Worm (Caenorhabditis elegans): ENCODE data around the gene T28B11.1.

T28B11.1 gene

ce11 chrV:10760839-10761238 is 28.6 kb upstream of the T28B11.1 start:
- TF ChIP-seq scrt-1 (GFP tag; IDR thresholded peaks at IDR 0.05) (no peak), B0310.2 (tag; optimal IDR thresholded peaks at IDR 0.05) (no peak)

DNA sequence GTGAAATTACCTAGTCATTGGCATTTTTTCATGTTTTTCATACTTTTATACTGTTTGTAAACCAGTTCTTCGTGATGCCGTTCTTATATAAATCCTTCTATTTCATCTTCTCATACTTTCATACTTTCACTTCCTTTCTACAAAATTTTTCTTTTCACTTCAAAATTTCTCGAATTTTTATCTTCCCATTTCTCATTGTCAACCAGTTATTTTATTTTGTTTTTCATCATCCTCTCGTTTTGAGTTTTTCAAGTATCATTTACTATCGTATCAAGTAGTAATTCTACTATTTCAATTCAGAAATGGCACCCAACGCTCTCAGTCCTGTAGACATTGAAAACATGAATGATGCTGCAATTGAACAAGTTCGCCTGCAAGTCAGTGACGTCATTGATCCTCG is 26.4 kb upstream of the T28B11.1 start, which contains the start of gene F28H7.8:
F28H7.8 (plus strand) TSS at position 301 of the 400 bp plus-strand sequence.
- no peak for TF ChIP-seq hmbx-1 (tag; optimal IDR thresholded peaks at IDR 0.05)
- TF ChIP-seq ets-7 (tag; optimal IDR thresholded peaks at IDR 0.05): no peak
- no peak for TF ChIP-seq aly-1 (tag; optimal IDR thresholded peaks at IDR 0.05)
- no peak for TF ChIP-seq sea-1 (GFP tag; conservative IDR thresholded peaks at IDR 0.05)
- TF ChIP-seq tbx-37 (GFP tag; conservative IDR thresholded peaks at IDR 0.05): no peak
- TF ChIP-seq F13C5.2 (tag; optimal IDR thresholded peaks at IDR 0.05): no peak
- no peak for TF ChIP-seq flt-1 (GFP tag; IDR thresholded peaks at IDR 0.05)
- no peak for TF ChIP-seq tra-4 (tag; optimal IDR thresholded peaks at IDR 0.05)
- TF ChIP-seq ceh-13 (GFP tag; optimal IDR thresholded peaks at IDR 0.05): no peak
- no peak for TF ChIP-seq ceh-36 (tag; optimal IDR thresholded peaks at IDR 0.05)
- no peak for TF ChIP-seq B0310.2 (tag; optimal IDR thresholded peaks at IDR 0.05)
- no peak for TF ChIP-seq tbx-11 (GFP tag; IDR thresholded peaks at IDR 0.05)
- TF ChIP-seq hmg-4 (GFP tag; optimal IDR thresholded peaks at IDR 0.05): no peak
- no peak for TF ChIP-seq pes-1 (GFP tag; IDR thresholded peaks at IDR 0.05)
- TF ChIP-seq ama-1 (optimal IDR thresholded peaks at IDR 0.05): no peak
- TF ChIP-seq scrt-1 (GFP tag; IDR thresholded peaks at IDR 0.05): no peak
- TF ChIP-seq hnd-1 (tag; optimal IDR thresholded peaks at IDR 0.05): no peak

- TF ChIP-seq hmg-4 (GFP tag; optimal IDR thresholded peaks at IDR 0.05) (no peak), ama-1 (optimal IDR thresholded peaks at IDR 0.05) (no peak), tbx-37 (GFP tag; conservative IDR thresholded peaks at IDR 0.05) (no peak)
These were observed 24.9 kb upstream of the T28B11.1 start for ce11 chrV:10757128-10757527.

- no peak for TF ChIP-seq ama-1 (optimal IDR thresholded peaks at IDR 0.05)
- no peak for TF ChIP-seq tra-4 (tag; optimal IDR thresholded peaks at IDR 0.05)
- no peak for TF ChIP-seq ceh-36 (tag; optimal IDR thresholded peaks at IDR 0.05)
- TF ChIP-seq scrt-1 (GFP tag; IDR thresholded peaks at IDR 0.05): no peak
- no peak for TF ChIP-seq hmg-4 (GFP tag; optimal IDR thresholded peaks at IDR 0.05)
- no peak for TF ChIP-seq hmbx-1 (tag; optimal IDR thresholded peaks at IDR 0.05)
- TF ChIP-seq flt-1 (GFP tag; IDR thresholded peaks at IDR 0.05): no peak
- TF ChIP-seq pes-1 (GFP tag; IDR thresholded peaks at IDR 0.05): no peak
- no peak for TF ChIP-seq aly-1 (tag; optimal IDR thresholded peaks at IDR 0.05)
- TF ChIP-seq B0310.2 (tag; optimal IDR thresholded peaks at IDR 0.05): no peak
- TF ChIP-seq hnd-1 (tag; optimal IDR thresholded peaks at IDR 0.05): no peak
These were observed 24.5 kb upstream of the T28B11.1 start, which contains the start of gene irld-6 for ce11 chrV:10756698-10757097. Gene irld-6 (minus strand): TSS chrV:10756798.

DNA sequence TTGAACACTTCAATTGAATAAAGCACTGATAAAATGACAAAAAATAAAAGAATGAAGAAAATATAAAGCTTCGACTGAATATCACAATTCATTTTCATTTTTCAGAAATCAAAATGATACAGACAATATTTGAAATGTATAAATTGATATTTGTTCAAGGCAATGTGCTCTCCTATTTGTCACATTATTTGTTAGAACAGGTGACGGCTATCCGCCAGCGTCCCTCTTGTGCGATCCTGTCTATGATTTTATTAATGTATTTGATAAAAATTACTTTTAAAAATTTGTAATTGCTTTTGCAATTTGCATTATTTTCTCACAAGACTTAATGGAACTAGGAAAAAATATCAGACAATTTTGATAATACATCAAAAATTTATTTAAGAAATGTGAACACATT is 21.8 kb upstream of the T28B11.1 start, which contains the start of gene F28H7.7:
F28H7.7 (minus strand) TSS at position 101 of the 400 bp plus-strand sequence.
- TF ChIP-seq F13C5.2 (tag; optimal IDR thresholded peaks at IDR 0.05): no peak

- TF ChIP-seq tra-4 (tag; optimal IDR thresholded peaks at IDR 0.05): no peak
- TF ChIP-seq F13C5.2 (tag; optimal IDR thresholded peaks at IDR 0.05): no peak
- no peak for TF ChIP-seq ceh-13 (GFP tag; optimal IDR thresholded peaks at IDR 0.05)
- no peak for TF ChIP-seq hnd-1 (tag; optimal IDR thresholded peaks at IDR 0.05)
- TF ChIP-seq ama-1 (optimal IDR thresholded peaks at IDR 0.05): no peak
- no peak for TF ChIP-seq tbx-11 (GFP tag; IDR thresholded peaks at IDR 0.05)
- no peak for TF ChIP-seq flt-1 (GFP tag; IDR thresholded peaks at IDR 0.05)
- TF ChIP-seq B0310.2 (tag; optimal IDR thresholded peaks at IDR 0.05): no peak
- no peak for TF ChIP-seq hmg-4 (GFP tag; optimal IDR thresholded peaks at IDR 0.05)
- no peak for TF ChIP-seq aly-1 (tag; optimal IDR thresholded peaks at IDR 0.05)
- no peak for TF ChIP-seq sea-1 (GFP tag; conservative IDR thresholded peaks at IDR 0.05)
These were observed 18.4 kb upstream of the T28B11.1 start, which contains the start of gene F28H7.3 for ce11 chrV:10750630-10751029. Gene F28H7.3 (minus strand): TSS chrV:10750788.

DNA sequence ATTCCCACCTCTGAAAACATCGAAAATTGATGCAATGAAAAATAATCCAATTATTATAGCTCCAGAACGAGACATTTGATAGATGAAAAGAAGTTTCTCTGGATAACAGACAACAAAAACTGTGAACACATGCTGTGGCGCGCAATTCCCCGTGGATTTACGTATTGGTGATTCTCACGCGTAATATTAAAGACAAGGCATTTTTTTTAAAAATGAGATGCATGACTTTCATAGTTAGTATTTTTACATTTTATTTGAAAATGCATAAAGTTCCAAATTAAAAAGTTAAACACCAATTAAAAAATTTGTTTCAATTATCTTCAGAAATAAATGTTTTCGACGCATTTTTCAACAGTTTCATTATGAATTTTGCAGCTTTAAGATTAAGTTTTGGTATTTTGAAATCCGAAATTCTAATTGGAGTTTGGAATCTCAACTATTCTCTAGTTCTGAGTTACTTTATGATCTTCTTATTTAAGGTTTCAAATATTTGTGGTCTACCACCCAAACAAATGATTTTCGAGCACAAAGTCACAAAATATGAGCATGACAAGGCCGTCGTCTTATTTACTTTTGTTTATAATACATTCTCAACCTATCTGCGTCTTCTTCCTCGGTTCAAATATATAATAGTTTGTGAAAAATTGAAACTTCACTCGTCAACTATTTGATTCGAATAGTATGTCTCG is 15.2 kb upstream of the T28B11.1 start, which contains the start of the genes selt-1.2 and F28H7.2:
selt-1.2 (minus strand) TSS at position 101 of the 689 bp plus-strand sequence.
F28H7.2 (plus strand) TSS at position 639 of the 689 bp plus-strand sequence.
- no peak for TF ChIP-seq tra-4 (tag; optimal IDR thresholded peaks at IDR 0.05)

DNA sequence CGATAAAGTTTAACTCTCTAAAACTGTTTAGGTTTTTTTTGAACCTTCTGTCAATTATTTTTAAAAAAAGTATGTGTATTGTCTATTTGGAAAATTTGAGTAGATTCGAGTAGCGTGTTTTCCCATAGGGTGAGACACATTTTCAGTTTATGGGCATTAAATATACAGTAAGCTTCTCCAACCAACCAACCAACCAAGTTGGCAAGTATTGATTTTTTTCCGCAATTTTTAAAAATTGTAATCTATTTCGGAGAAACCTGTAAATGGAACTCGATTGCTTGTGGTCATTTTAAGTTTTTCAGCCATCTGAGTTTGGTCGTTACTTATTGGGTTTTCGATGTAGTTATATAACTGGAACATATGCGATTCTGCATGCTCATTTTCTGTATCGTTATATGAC is 12.8 kb upstream of the T28B11.1 start, which contains the start of gene srj-21:
srj-21 (plus strand) TSS at position 301 of the 400 bp plus-strand sequence.
- no peak for TF ChIP-seq scrt-1 (GFP tag; IDR thresholded peaks at IDR 0.05)
- no peak for TF ChIP-seq tbx-37 (GFP tag; conservative IDR thresholded peaks at IDR 0.05)
- no peak for TF ChIP-seq tbx-11 (GFP tag; IDR thresholded peaks at IDR 0.05)
- TF ChIP-seq ceh-36 (tag; optimal IDR thresholded peaks at IDR 0.05): no peak
- no peak for TF ChIP-seq hmbx-1 (tag; optimal IDR thresholded peaks at IDR 0.05)
- no peak for TF ChIP-seq B0310.2 (tag; optimal IDR thresholded peaks at IDR 0.05)

DNA sequence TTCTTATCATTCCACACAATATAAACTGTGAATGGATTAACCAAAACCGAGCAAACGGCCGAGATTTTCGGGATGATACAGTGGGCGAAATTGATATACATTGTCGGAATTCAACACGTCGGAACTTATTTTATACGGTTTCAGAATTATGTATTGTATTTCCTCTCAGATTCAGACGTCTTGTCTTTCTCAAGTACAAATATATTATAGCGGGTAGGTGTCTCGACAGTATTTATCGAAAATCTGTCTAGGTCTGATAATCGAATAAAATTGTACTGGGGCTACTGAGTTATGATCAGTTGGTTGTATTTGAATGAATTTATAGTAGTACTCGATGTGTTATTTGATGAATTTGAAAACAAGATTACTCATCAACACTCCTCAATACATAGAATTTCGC is 11.4 kb upstream of the T28B11.1 start, which contains the start of gene srj-22:
srj-22 (minus strand) TSS at position 101 of the 400 bp plus-strand sequence.
- TF ChIP-seq scrt-1 (GFP tag; IDR thresholded peaks at IDR 0.05): no peak
- TF ChIP-seq B0310.2 (tag; optimal IDR thresholded peaks at IDR 0.05): no peak
- TF ChIP-seq aly-1 (tag; optimal IDR thresholded peaks at IDR 0.05): no peak
- no peak for TF ChIP-seq tbx-37 (GFP tag; conservative IDR thresholded peaks at IDR 0.05)
- TF ChIP-seq flt-1 (GFP tag; IDR thresholded peaks at IDR 0.05): no peak
- TF ChIP-seq ets-7 (tag; optimal IDR thresholded peaks at IDR 0.05): no peak
- no peak for TF ChIP-seq pes-1 (GFP tag; IDR thresholded peaks at IDR 0.05)
- TF ChIP-seq hmbx-1 (tag; optimal IDR thresholded peaks at IDR 0.05): no peak
- TF ChIP-seq tra-4 (tag; optimal IDR thresholded peaks at IDR 0.05): no peak
- TF ChIP-seq ceh-36 (tag; optimal IDR thresholded peaks at IDR 0.05): no peak
- TF ChIP-seq hnd-1 (tag; optimal IDR thresholded peaks at IDR 0.05): no peak
- no peak for TF ChIP-seq tbx-11 (GFP tag; IDR thresholded peaks at IDR 0.05)
